Worm (Caenorhabditis elegans) whole organism, young adult: ENCODE results near the gene brd-1.
A peak's percentile ranks its signal among the peaks of the same experiment; 100 is the strongest.

ENCODE experiments used
- C17E4.6 ChIP-seq: fragments of 200-800 bp; sonication (Bioruptor generic); IDR thresholded peaks from 2 replicates; pipeline ENCODE4 v1.3.6; 2022; ENCODE audit warnings: missing genetic modification reagents, missing genetic modification characterization, missing compliant biosample characterization
- F10E7.11 ChIP-seq: sonication (generic microtip); optimal IDR thresholded peaks from 2 replicates; lab custom pipeline; 2017; ENCODE audit warnings: mild to moderate bottlenecking, missing genetic modification characterization, moderate library complexity, missing compliant biosample characterization
- F23B12.7 ChIP-seq: sonication (generic microtip); optimal IDR thresholded peaks from 2 replicates; lab custom pipeline; 2017; ENCODE audit warnings: missing genetic modification characterization, mild to moderate bottlenecking, missing compliant biosample characterization, antibody characterized with exemption, moderate library complexity; ENCODE audit not compliant: insufficient read depth
- F39B2.1 ChIP-seq: fragments of 200-800 bp; sonication (Bioruptor generic); IDR thresholded peaks from 2 replicates; pipeline ENCODE4 v1.3.6; 2022; ENCODE audit warnings: missing genetic modification reagents, missing genetic modification characterization, missing compliant biosample characterization
- F52B5.7 ChIP-seq: sonication (generic microtip); optimal IDR thresholded peaks from 2 replicates; lab custom pipeline; 2016; ENCODE audit warnings: mild to moderate bottlenecking, missing genetic modification characterization, missing compliant biosample characterization
- Y53G8AR.9 ChIP-seq: fragments of 200-800 bp; sonication (Bioruptor generic); conservative IDR thresholded peaks from 2 replicates; pipeline ENCODE4 v1.3.6; 2022; ENCODE audit warnings: missing genetic modification reagents, missing genetic modification characterization, missing compliant biosample characterization
- Y56A3A.18 ChIP-seq: fragments of 200-800 bp; sonication (Bioruptor generic); IDR thresholded peaks from 2 replicates; pipeline ENCODE4 v1.3.6; 2022; ENCODE audit warnings: missing genetic modification reagents, missing genetic modification characterization, missing compliant biosample characterization
- akir-1 ChIP-seq: fragments of 200-800 bp; sonication (Bioruptor generic); optimal IDR thresholded peaks from 2 replicates; lab custom pipeline; 2018; ENCODE audit warnings: mild to moderate bottlenecking, missing genetic modification characterization, moderate library complexity, missing compliant biosample characterization
- aptf-3 ChIP-seq: fragments of 200-800 bp; sonication (Bioruptor generic); IDR thresholded peaks from 2 replicates; pipeline ENCODE4 v1.3.6; 2022; ENCODE audit warnings: missing genetic modification characterization, missing compliant biosample characterization
- bed-1 ChIP-seq: fragments of 200-800 bp; sonication (Bioruptor generic); IDR thresholded peaks from 2 replicates; pipeline ENCODE4 v1.3.6; 2022; ENCODE audit warnings: missing genetic modification reagents, missing genetic modification characterization, missing compliant biosample characterization
- bed-2 ChIP-seq: fragments of 200-800 bp; sonication (Bioruptor generic); IDR thresholded peaks from 2 replicates; pipeline ENCODE4 v1.3.6; 2022; ENCODE audit warnings: missing genetic modification reagents, missing genetic modification characterization, missing compliant biosample characterization
- ceh-27 ChIP-seq: fragments of 200-800 bp; sonication (Bioruptor generic); optimal IDR thresholded peaks from 2 replicates; lab custom pipeline; 2018; ENCODE audit warnings: mild to moderate bottlenecking, missing genetic modification characterization, moderate library complexity, missing compliant biosample characterization
- ceh-79 ChIP-seq: sonication (generic microtip); optimal IDR thresholded peaks from 2 replicates; lab custom pipeline; 2017; ENCODE audit warnings: mild to moderate bottlenecking, missing genetic modification characterization, missing compliant biosample characterization
- chd-7 ChIP-seq: sonication (generic microtip); optimal IDR thresholded peaks from 2 replicates; lab custom pipeline; 2016; ENCODE audit warnings: mild to moderate bottlenecking, missing genetic modification characterization, moderate library complexity, missing compliant biosample characterization
- dpl-1 ChIP-seq: fragments of 150-350 bp; optimal IDR thresholded peaks from 2 replicates; lab custom pipeline; 2014; ENCODE audit warnings: missing biosample characterization, missing genetic modification reagents, missing genetic modification characterization
- egl-18 ChIP-seq: fragments of 200-800 bp; sonication (Bioruptor generic); IDR thresholded peaks from 2 replicates; pipeline ENCODE4 v1.3.6; 2022; ENCODE audit warnings: missing genetic modification reagents, missing genetic modification characterization, missing compliant biosample characterization
- egl-44 ChIP-seq: fragments of 200-800 bp; sonication (Bioruptor generic); IDR thresholded peaks from 2 replicates; pipeline ENCODE4 v1.3.6; 2022; ENCODE audit warnings: missing genetic modification reagents, missing genetic modification characterization, missing compliant biosample characterization
- egrh-3 ChIP-seq: fragments of 200-800 bp; sonication (Bioruptor generic); IDR thresholded peaks from 2 replicates; pipeline ENCODE4 v1.3.6; 2022; ENCODE audit warnings: missing genetic modification reagents, missing genetic modification characterization, missing compliant biosample characterization
- ekl-4 ChIP-seq: fragments of 200-800 bp; sonication (Bioruptor generic); IDR thresholded peaks from 2 replicates; pipeline ENCODE4 v1.3.6; 2022; ENCODE audit warnings: missing genetic modification reagents, missing genetic modification characterization, missing compliant biosample characterization
- him-1 ChIP-seq: sonication (generic microtip); optimal IDR thresholded peaks from 2 replicates; lab custom pipeline; 2016; ENCODE audit warnings: missing genotype, missing genetic modification reagents, missing genetic modification characterization, missing compliant biosample characterization
- hlh-12 ChIP-seq: sonication (generic microtip); optimal IDR thresholded peaks from 2 replicates; lab custom pipeline; 2016; ENCODE audit warnings: missing genetic modification characterization, missing compliant biosample characterization
- hrde-1 ChIP-seq: sonication (generic microtip); optimal IDR thresholded peaks from 2 replicates; lab custom pipeline; 2016; ENCODE audit warnings: missing genetic modification characterization, mild to moderate bottlenecking, missing compliant biosample characterization, moderate library complexity, missing genotype, missing genetic modification reagents, borderline replicate concordance
- lag-1 ChIP-seq: fragments of 200-800 bp; sonication (Bioruptor generic); IDR thresholded peaks from 2 replicates; pipeline ENCODE4 v1.3.6; 2022; ENCODE audit warnings: missing genetic modification reagents, missing genetic modification characterization, missing compliant biosample characterization
- let-526 ChIP-seq: fragments of 200-800 bp; sonication (Bioruptor generic); IDR thresholded peaks from 2 replicates; pipeline ENCODE4 v1.3.6; 2022; ENCODE audit warnings: missing genetic modification reagents, missing genetic modification characterization, missing compliant biosample characterization
- let-607 ChIP-seq, 2 experiments: fragments of 200-800 bp in 1 of 2; sonication (Bioruptor generic) in 1 of 2; sonication (generic microtip) in 1 of 2; optimal IDR thresholded peaks; 2 replicates each; lab custom pipeline; 2016 to 2018; ENCODE audit warnings: mild to moderate bottlenecking in 2 of 2, missing compliant biosample characterization in 2 of 2, missing genetic modification characterization in 2 of 2, moderate library complexity in 2 of 2, missing genotype in 1 of 2
- lin-26 ChIP-seq: fragments of 200-800 bp; sonication (Bioruptor generic); IDR thresholded peaks from 2 replicates; pipeline ENCODE4 v1.3.6; 2022; ENCODE audit warnings: missing genetic modification reagents, missing genetic modification characterization, missing compliant biosample characterization
- lin-35 ChIP-seq, 3 experiments: fragments of 150-350 bp in 2 of 3; sonication (generic microtip) in 1 of 3; optimal IDR thresholded peaks; 2 replicates each; lab custom pipeline; 2014 to 2018; ENCODE audit warnings: missing biosample characterization in 3 of 3, missing genetic modification characterization in 3 of 3, missing genetic modification reagents in 3 of 3
- madf-10 ChIP-seq: sonication (generic microtip); optimal IDR thresholded peaks from 2 replicates; lab custom pipeline; 2016; ENCODE audit warnings: mild to moderate bottlenecking, missing genetic modification characterization, missing compliant biosample characterization
- madf-3 ChIP-seq: fragments of 200-800 bp; sonication (Bioruptor generic); IDR thresholded peaks from 2 replicates; pipeline ENCODE4 v1.3.6; 2022; ENCODE audit warnings: missing genetic modification reagents, missing genetic modification characterization, missing compliant biosample characterization
- mel-28 ChIP-seq: sonication (generic microtip); optimal IDR thresholded peaks from 2 replicates; lab custom pipeline; 2016; ENCODE audit warnings: borderline replicate concordance, mild to moderate bottlenecking, missing genetic modification characterization, missing compliant biosample characterization
- mxl-1 ChIP-seq: sonication (generic microtip); optimal IDR thresholded peaks from 2 replicates; lab custom pipeline; 2016; ENCODE audit warnings: missing genetic modification characterization, missing compliant biosample characterization
- nfya-2 ChIP-seq: fragments of 200-800 bp; sonication (Bioruptor generic); IDR thresholded peaks from 2 replicates; pipeline ENCODE4 v1.3.6; 2022; ENCODE audit warnings: missing genetic modification reagents, missing genetic modification characterization, missing compliant biosample characterization
- nhr-120 ChIP-seq: fragments of 200-800 bp; sonication (Bioruptor generic); IDR thresholded peaks from 2 replicates; pipeline ENCODE4 v1.3.6; 2022; ENCODE audit warnings: missing genetic modification characterization, missing compliant biosample characterization
- nhr-179 ChIP-seq: sonication (generic microtip); optimal IDR thresholded peaks from 2 replicates; lab custom pipeline; 2016; ENCODE audit warnings: mild to moderate bottlenecking, missing genetic modification characterization, missing compliant biosample characterization
- nhr-27 ChIP-seq: fragments of 200-800 bp; sonication (Bioruptor generic); optimal IDR thresholded peaks from 2 replicates; lab custom pipeline; 2018; ENCODE audit warnings: mild to moderate bottlenecking, missing genetic modification characterization, moderate library complexity, missing compliant biosample characterization
- nhr-80 ChIP-seq: sonication (generic microtip); optimal IDR thresholded peaks from 2 replicates; lab custom pipeline; 2016; ENCODE audit warnings: missing genetic modification characterization, missing compliant biosample characterization
- rec-8 ChIP-seq, 2 experiments: sonication (generic microtip); optimal IDR thresholded peaks; 2 replicates each; lab custom pipeline; 2016; ENCODE audit warnings: mild to moderate bottlenecking in 2 of 2, missing genetic modification characterization in 2 of 2, missing genetic modification reagents in 2 of 2, missing genotype in 2 of 2, missing biosample characterization in 1 of 2, missing compliant biosample characterization in 1 of 2, moderate library complexity in 1 of 2
- rpc-1 ChIP-seq, 2 experiments: fragments of 150-350 bp in 1 of 2; sonication (generic microtip) in 1 of 2; optimal IDR thresholded peaks; 2 replicates each; lab custom pipeline; 2014 to 2018; ENCODE audit warnings: missing biosample characterization in 1 of 2, missing genetic modification characterization in 1 of 2, missing genetic modification reagents in 1 of 2, missing genotype in 1 of 2
- sdz-38 ChIP-seq: sonication (generic microtip); optimal IDR thresholded peaks from 2 replicates; lab custom pipeline; 2016; ENCODE audit warnings: missing genotype, missing genetic modification characterization, missing compliant biosample characterization
- snpc-1.3 ChIP-seq: sonication (generic microtip); optimal IDR thresholded peaks from 2 replicates; lab custom pipeline; 2017; ENCODE audit warnings: missing genetic modification characterization, mild to moderate bottlenecking, missing compliant biosample characterization, antibody characterized with exemption, moderate library complexity, missing genotype, missing genetic modification reagents; ENCODE audit not compliant: insufficient read depth
- snpc-3.4 ChIP-seq: sonication (generic microtip); optimal IDR thresholded peaks from 2 replicates; lab custom pipeline; 2017; ENCODE audit warnings: missing genetic modification characterization, mild to moderate bottlenecking, missing compliant biosample characterization, antibody characterized with exemption, moderate library complexity, missing genotype, missing genetic modification reagents
- snpc-4 ChIP-seq, 5 experiments: fragments of 150-350 bp in 1 of 5; sonication (generic microtip) in 4 of 5; optimal IDR thresholded peaks; 2 replicates each; lab custom pipeline; 2014 to 2018; ENCODE audit warnings: missing genetic modification characterization in 5 of 5, missing biosample characterization in 3 of 5, antibody characterized with exemption in 2 of 5, mild to moderate bottlenecking in 2 of 5, missing compliant biosample characterization in 2 of 5, missing genotype in 2 of 5, moderate library complexity in 2 of 5, missing genetic modification reagents in 1 of 5
- tbp1 ChIP-seq: fragments of 200-800 bp; sonication (Bioruptor generic); optimal IDR thresholded peaks from 2 replicates; lab custom pipeline; 2018; ENCODE audit warnings: mild to moderate bottlenecking, missing genetic modification characterization, missing compliant biosample characterization
- tlf-1 ChIP-seq: fragments of 200-800 bp; sonication (Bioruptor generic); optimal IDR thresholded peaks from 2 replicates; lab custom pipeline; 2018; ENCODE audit warnings: mild to moderate bottlenecking, missing genetic modification characterization, missing compliant biosample characterization
- zfh-2 ChIP-seq: fragments of 200-800 bp; sonication (Bioruptor generic); conservative IDR thresholded peaks from 2 replicates; pipeline ENCODE4 v1.3.6; 2022; ENCODE audit warnings: missing genetic modification reagents, missing genetic modification characterization, missing compliant biosample characterization
- ztf-22 ChIP-seq: fragments of 200-800 bp; sonication (Bioruptor generic); optimal IDR thresholded peaks from 2 replicates; lab custom pipeline; 2018; ENCODE audit warnings: mild to moderate bottlenecking, missing genetic modification characterization, moderate library complexity, missing compliant biosample characterization
- ztf-26 ChIP-seq: sonication (generic microtip); optimal IDR thresholded peaks from 2 replicates; lab custom pipeline; 2017; ENCODE audit warnings: missing genetic modification characterization, missing compliant biosample characterization
- ztf-6 ChIP-seq: fragments of 200-800 bp; sonication (Bioruptor generic); IDR thresholded peaks from 2 replicates; pipeline ENCODE4 v1.3.6; 2022; ENCODE audit warnings: missing genetic modification reagents, missing genetic modification characterization, missing compliant biosample characterization

Gene brd-1

DNA sequence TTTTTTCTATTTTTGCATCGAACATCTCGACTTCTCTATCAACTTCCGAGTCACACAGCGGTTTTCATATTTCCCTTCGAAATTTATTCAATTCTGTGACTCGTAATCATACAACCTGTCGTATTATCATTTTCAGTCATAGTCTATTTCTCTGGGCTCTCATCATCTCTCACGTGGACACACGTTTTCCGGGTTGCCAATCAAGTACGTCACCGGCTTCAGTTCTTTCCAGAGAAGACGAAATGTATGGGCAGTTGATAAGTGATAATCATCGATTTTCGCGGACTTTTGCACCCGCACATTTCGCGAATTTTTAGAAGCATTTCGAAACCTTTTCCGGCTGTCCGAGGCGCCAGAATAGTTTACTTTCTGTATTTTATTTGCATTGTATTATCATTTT lies 39.0 kb downstream of the brd-1 start, which contains the start of gene srv-1 (continued):
- TF ChIP-seq ztf-22 (GFP tag; lab: Kevin White, UChicago) (peak; percentile 70), rec-8 (tag; optimal IDR thresholded peaks at IDR 0.05; lab: Kevin White, UChicago) (no peak), F10E7.11 (tag; lab: Kevin White, UChicago) (no peak), bed-1 (GFP tag; lab: Robert Waterston, UW) (no peak), madf-3 (GFP tag; lab: Robert Waterston, UW) (no peak), sdz-38 (tag; lab: Kevin White, UChicago) (no peak), let-526 (no peak), lin-26 (GFP tag; lab: Robert Waterston, UW) (no peak), let-607 (tag; optimal IDR thresholded peaks at IDR 0.05; lab: Kevin White, UChicago) (peak; percentile 49 to 62), hrde-1 (tag; lab: Kevin White, UChicago) (no peak), egl-44 (GFP tag; lab: Robert Waterston, UW) (0 out of 2 replicates have a peak, but pooled peaks have one; percentile 22), snpc-4 (GFP tag; optimal IDR thresholded peaks at IDR 0.05; lab: Kevin White, UChicago) (no peak), snpc-4 (tag; optimal IDR thresholded peaks at IDR 0.05; lab: Kevin White, UChicago) (no peak), akir-1 (GFP tag; lab: Kevin White, UChicago) (no peak), F23B12.7 (tag; lab: Kevin White, UChicago) (no peak), dpl-1 (GFP tag; lab: Kevin White, UChicago) (no peak), ztf-6 (GFP tag; lab: Robert Waterston, UW) (no peak), lag-1 (GFP tag; lab: Robert Waterston, UW) (no peak), nhr-179 (no peak), mxl-1 (no peak), him-1 (tag; lab: Kevin White, UChicago) (no peak), zfh-2 (GFP tag; lab: Robert Waterston, UW) (no peak), Y56A3A.18 (no peak), snpc-1.3 (tag; lab: Kevin White, UChicago) (no peak), chd-7 (tag; lab: Kevin White, UChicago) (no peak), mel-28 (tag; lab: Kevin White, UChicago) (no peak), tbp1 (GFP tag; lab: Kevin White, UChicago) (peak; percentile 32), nhr-80 (tag; lab: Kevin White, UChicago) (peak; percentile 98), nhr-27 (tag; lab: Kevin White, UChicago) (no peak), lin-35 (GFP tag; optimal IDR thresholded peaks at IDR 0.05; lab: Kevin White, UChicago) (no peak), tlf-1 (GFP tag; lab: Kevin White, UChicago) (peak; percentile 49), F39B2.1 (GFP tag; lab: Robert Waterston, UW) (no peak), nhr-120 (GFP tag; lab: Robert Waterston, UW) (no peak), aptf-3 (no peak), nfya-2 (GFP tag; lab: Robert Waterston, UW) (no peak), madf-10 (peak; percentile 25), hlh-12 (tag; lab: Kevin White, UChicago) (no peak), ceh-79 (no peak), Y53G8AR.9 (GFP tag; lab: Robert Waterston, UW) (no peak), F52B5.7 (tag; lab: Kevin White, UChicago) (no peak), C17E4.6 (no peak), egrh-3 (GFP tag; lab: Robert Waterston, UW) (no peak), bed-2 (GFP tag; lab: Robert Waterston, UW) (no peak), ztf-26 (tag; lab: Kevin White, UChicago) (no peak), snpc-3.4 (no peak), ceh-27 (GFP tag; lab: Kevin White, UChicago) (no peak), egl-18 (no peak), ekl-4 (GFP tag; lab: Robert Waterston, UW) (no peak), rpc-1 (optimal IDR thresholded peaks at IDR 0.05; lab: Kevin White, UChicago) (no peak), rpc-1 (tag; optimal IDR thresholded peaks at IDR 0.05; lab: Kevin White, UChicago) (no peak)
